Fruit fly (Drosophila melanogaster): ENCODE measurements around the gene Nplp3.

Nplp3 gene

dm6 chr3L:16317724-16318123, at the start of gene Nplp3:
Gene Nplp3, plus strand, starts transcription at chr3L:16318024.
- TF ChIP-seq pad (GFP tag; optimal IDR thresholded peaks at IDR 0.05) (no peak), Mnt (GFP tag; optimal IDR thresholded peaks at IDR 0.05) (no peak), Crg-1 (GFP tag; optimal IDR thresholded peaks at IDR 0.05) (no peak), bab1 (GFP tag; optimal IDR thresholded peaks at IDR 0.05) (no peak), tj (GFP tag; optimal IDR thresholded peaks at IDR 0.05) (no peak), CG1620 (GFP tag; optimal IDR thresholded peaks at IDR 0.05) (no peak), cic (GFP tag; optimal IDR thresholded peaks at IDR 0.05) (no peak), CG11617 (GFP tag; optimal IDR thresholded peaks at IDR 0.05) (no peak), CG7045 (GFP tag; optimal IDR thresholded peaks at IDR 0.05) (no peak), Hr96 (GFP tag; optimal IDR thresholded peaks at IDR 0.05) (no peak), cnc (optimal IDR thresholded peaks at IDR 0.05) (no peak), CG33017 (tag; optimal IDR thresholded peaks at IDR 0.05) (no peak), Clk (GFP tag; optimal IDR thresholded peaks at IDR 0.05) (no peak), CG5204 (GFP tag; optimal IDR thresholded peaks at IDR 0.05) (no peak), kay (GFP tag; ENCODE audit: borderline replicate concordance) (no peak), CG14711 (tag; optimal IDR thresholded peaks at IDR 0.05) (no peak), CG12768 (GFP tag; optimal IDR thresholded peaks at IDR 0.05) (no peak), ovo (GFP tag; optimal IDR thresholded peaks at IDR 0.05) (no peak), toe (GFP tag; optimal IDR thresholded peaks at IDR 0.05) (no peak)

- no peak for TF ChIP-seq cnc (optimal IDR thresholded peaks at IDR 0.05)
- no peak for TF ChIP-seq CG5204 (GFP tag; optimal IDR thresholded peaks at IDR 0.05)
- TF ChIP-seq Mnt (GFP tag; optimal IDR thresholded peaks at IDR 0.05): no peak
- no peak for TF ChIP-seq tj (GFP tag; optimal IDR thresholded peaks at IDR 0.05)
- no peak for TF ChIP-seq pad (GFP tag; optimal IDR thresholded peaks at IDR 0.05)
- TF ChIP-seq CG12768 (GFP tag; optimal IDR thresholded peaks at IDR 0.05): no peak
- TF ChIP-seq cic (GFP tag; optimal IDR thresholded peaks at IDR 0.05): no peak
- no peak for TF ChIP-seq CG33017 (tag; optimal IDR thresholded peaks at IDR 0.05)
- TF ChIP-seq Hr96 (GFP tag; optimal IDR thresholded peaks at IDR 0.05): no peak
- TF ChIP-seq CG7101 (tag; optimal IDR thresholded peaks at IDR 0.05): no peak
- no peak for TF ChIP-seq CG11617 (GFP tag; optimal IDR thresholded peaks at IDR 0.05)
- TF ChIP-seq kay (GFP tag; ENCODE audit: borderline replicate concordance): no peak
- no peak for TF ChIP-seq CG1620 (GFP tag; optimal IDR thresholded peaks at IDR 0.05)
- no peak for TF ChIP-seq ovo (GFP tag; optimal IDR thresholded peaks at IDR 0.05)
- TF ChIP-seq Crg-1 (GFP tag; optimal IDR thresholded peaks at IDR 0.05): no peak
- TF ChIP-seq toe (GFP tag; optimal IDR thresholded peaks at IDR 0.05): no peak
These were observed 49.6 kb upstream of the Nplp3 start, which contains the start of gene CG4950 for dm6 chr3L:16268106-16268733. Gene CG4950, minus strand, starts transcription at chr3L:16268156.

dm6 chr3L:16269092-16269491, 48.7 kb upstream of the Nplp3 start, which contains the start of gene CG13068:
Gene CG13068, plus strand, starts transcription at chr3L:16269392.
- TF ChIP-seq CG12768 (GFP tag; optimal IDR thresholded peaks at IDR 0.05) (no peak), toe (GFP tag; optimal IDR thresholded peaks at IDR 0.05) (no peak), bab1 (GFP tag; optimal IDR thresholded peaks at IDR 0.05) (no peak), CG14711 (tag; optimal IDR thresholded peaks at IDR 0.05) (no peak), CG5204 (GFP tag; optimal IDR thresholded peaks at IDR 0.05) (no peak), cnc (optimal IDR thresholded peaks at IDR 0.05) (no peak), ovo (GFP tag; optimal IDR thresholded peaks at IDR 0.05) (no peak), pad (GFP tag; optimal IDR thresholded peaks at IDR 0.05) (no peak), CG7101 (tag; optimal IDR thresholded peaks at IDR 0.05) (no peak), CG1620 (GFP tag; optimal IDR thresholded peaks at IDR 0.05) (no peak)

dm6 chr3L:16270802-16271332, 47.0 kb upstream of the Nplp3 start, which contains the start of the genes CG34248 and CG13067:
Gene CG34248, minus strand, starts transcription at chr3L:16270902.
Gene CG13067, plus strand, starts transcription at chr3L:16271282.
- no peak for TF ChIP-seq Clk (GFP tag; optimal IDR thresholded peaks at IDR 0.05)
- no peak for TF ChIP-seq CG12768 (GFP tag; optimal IDR thresholded peaks at IDR 0.05)
- TF ChIP-seq Mnt (GFP tag; optimal IDR thresholded peaks at IDR 0.05): no peak
- TF ChIP-seq Crg-1 (GFP tag; optimal IDR thresholded peaks at IDR 0.05): no peak
- TF ChIP-seq bab1 (GFP tag; optimal IDR thresholded peaks at IDR 0.05): no peak
- TF ChIP-seq CG5204 (GFP tag; optimal IDR thresholded peaks at IDR 0.05): no peak
- TF ChIP-seq toe (GFP tag; optimal IDR thresholded peaks at IDR 0.05): no peak
- no peak for TF ChIP-seq CG7101 (tag; optimal IDR thresholded peaks at IDR 0.05)
- no peak for TF ChIP-seq CG11617 (GFP tag; optimal IDR thresholded peaks at IDR 0.05)
- no peak for TF ChIP-seq cic (GFP tag; optimal IDR thresholded peaks at IDR 0.05)
- no peak for TF ChIP-seq pad (GFP tag; optimal IDR thresholded peaks at IDR 0.05)
- TF ChIP-seq ovo (GFP tag; optimal IDR thresholded peaks at IDR 0.05): no peak
- no peak for TF ChIP-seq Hr96 (GFP tag; optimal IDR thresholded peaks at IDR 0.05)
- TF ChIP-seq CG33017 (tag; optimal IDR thresholded peaks at IDR 0.05): no peak
- TF ChIP-seq cnc (optimal IDR thresholded peaks at IDR 0.05): no peak
- no peak for TF ChIP-seq tj (GFP tag; optimal IDR thresholded peaks at IDR 0.05)
- TF ChIP-seq CG14711 (tag; optimal IDR thresholded peaks at IDR 0.05): no peak
- TF ChIP-seq kay (GFP tag; ENCODE audit: borderline replicate concordance): no peak
- no peak for TF ChIP-seq CG7045 (GFP tag; optimal IDR thresholded peaks at IDR 0.05)

- TF ChIP-seq cic (GFP tag; optimal IDR thresholded peaks at IDR 0.05): no peak
- TF ChIP-seq Crg-1 (GFP tag; optimal IDR thresholded peaks at IDR 0.05): no peak
- no peak for TF ChIP-seq cnc (optimal IDR thresholded peaks at IDR 0.05)
- TF ChIP-seq CG33017 (tag; optimal IDR thresholded peaks at IDR 0.05): no peak
These were observed 45.4 kb upstream of the Nplp3 start, which contains the start of gene CG13066 for dm6 chr3L:16272338-16272959. Gene CG13066, plus strand, starts transcription at chr3L:16272909.

All from whole organism, adult.